Worm (Caenorhabditis elegans) whole organism, mixed stage, embryonic: ENCODE results near the gene pmp-4.
A peak's percentile ranks its signal among the peaks of the same experiment; 100 is the strongest.

ENCODE experiments used
- M03D4.4 ChIP-seq: sonication (generic microtip); optimal IDR thresholded peaks from 2 replicates; lab custom pipeline; 2017; ENCODE audit warnings: mild to moderate bottlenecking, missing genetic modification characterization, missing compliant biosample characterization
- bed-3 ChIP-seq: fragments of 200-800 bp; sonication (Bioruptor generic); optimal IDR thresholded peaks from 3 replicates; lab custom pipeline; 2018; ENCODE audit warnings: mild to moderate bottlenecking, missing genetic modification characterization, moderate library complexity, missing compliant biosample characterization
- blmp-1 ChIP-seq: fragments of 150-350 bp; optimal IDR thresholded peaks from 2 replicates; lab custom pipeline; 2014; ENCODE audit warnings: missing biosample characterization, missing genetic modification characterization
- ceh-39 ChIP-seq: fragments of 150-350 bp; optimal IDR thresholded peaks from 2 replicates; lab custom pipeline; 2014; ENCODE audit warnings: missing biosample characterization, missing genetic modification characterization
- ceh-43 ChIP-seq: fragments of 200-800 bp; sonication (Bioruptor generic); optimal IDR thresholded peaks from 2 replicates; lab custom pipeline; 2018; ENCODE audit warnings: mild to moderate bottlenecking, missing genetic modification characterization, moderate library complexity, missing compliant biosample characterization
- ceh-83 ChIP-seq: fragments of 200-800 bp; sonication (Bioruptor generic); optimal IDR thresholded peaks from 2 replicates; lab custom pipeline; 2018; ENCODE audit warnings: mild to moderate bottlenecking, missing genetic modification characterization, missing compliant biosample characterization
- ces-1 ChIP-seq: fragments of 150-350 bp; optimal IDR thresholded peaks from 2 replicates; lab custom pipeline; 2014; ENCODE audit warnings: missing biosample characterization, missing genetic modification reagents, missing genetic modification characterization
- drap-1 ChIP-seq: fragments of 200-800 bp; sonication (Bioruptor generic); optimal IDR thresholded peaks from 3 replicates; lab custom pipeline; 2018; ENCODE audit warnings: mild to moderate bottlenecking, missing genetic modification characterization, missing compliant biosample characterization
- elt-1 ChIP-seq: sonication (generic microtip); optimal IDR thresholded peaks from 2 replicates; lab custom pipeline; 2017; ENCODE audit warnings: missing genetic modification characterization, mild to moderate bottlenecking, missing compliant biosample characterization, antibody characterized with exemption, moderate library complexity, borderline replicate concordance; ENCODE audit not compliant: insufficient read depth
- elt-3 ChIP-seq: fragments of 150-350 bp; optimal IDR thresholded peaks from 2 replicates; lab custom pipeline; 2014; ENCODE audit warnings: missing biosample characterization, missing genetic modification characterization
- flh-1 ChIP-seq: fragments of 200-800 bp; sonication (Bioruptor generic); optimal IDR thresholded peaks from 2 replicates; lab custom pipeline; 2018; ENCODE audit warnings: mild to moderate bottlenecking, missing genetic modification characterization, moderate library complexity, missing compliant biosample characterization
- ham-2 ChIP-seq: fragments of 200-800 bp; sonication (Bioruptor generic); optimal IDR thresholded peaks from 2 replicates; lab custom pipeline; 2018; ENCODE audit warnings: mild to moderate bottlenecking, missing genetic modification characterization, missing compliant biosample characterization
- hlh-1 ChIP-seq: fragments of 150-350 bp; optimal IDR thresholded peaks from 2 replicates; lab custom pipeline; 2014; ENCODE audit warnings: missing biosample characterization, missing genetic modification reagents, missing genetic modification characterization
- lin-32 ChIP-seq: fragments of 200-800 bp; sonication (Bioruptor generic); optimal IDR thresholded peaks from 2 replicates; lab custom pipeline; 2018; ENCODE audit warnings: mild to moderate bottlenecking, missing genetic modification characterization, missing compliant biosample characterization
- mab-5 ChIP-seq: fragments of 150-350 bp; optimal IDR thresholded peaks from 2 replicates; lab custom pipeline; 2014; ENCODE audit warnings: missing biosample characterization, missing genetic modification characterization
- mep-1 ChIP-seq: fragments of 150-350 bp; optimal IDR thresholded peaks from 2 replicates; lab custom pipeline; 2017; ENCODE audit warnings: missing biosample characterization, missing genetic modification reagents, missing genetic modification characterization, inconsistent platforms
- mls-2 ChIP-seq: sonication (generic microtip); optimal IDR thresholded peaks from 2 replicates; lab custom pipeline; 2016; ENCODE audit warnings: mild to moderate bottlenecking, missing genetic modification characterization, moderate library complexity, missing compliant biosample characterization
- nhr-12 ChIP-seq: fragments of 150-350 bp; optimal IDR thresholded peaks from 2 replicates; lab custom pipeline; 2014; ENCODE audit warnings: missing biosample characterization, missing genetic modification characterization
- nhr-2 ChIP-seq: fragments of 150-350 bp; optimal IDR thresholded peaks from 2 replicates; lab custom pipeline; 2014; ENCODE audit warnings: missing biosample characterization, missing genetic modification characterization
- nhr-237 ChIP-seq: fragments of 150-350 bp; optimal IDR thresholded peaks from 2 replicates; lab custom pipeline; 2014; ENCODE audit warnings: missing biosample characterization, missing genetic modification characterization
- nhr-28 ChIP-seq: fragments of 150-350 bp; optimal IDR thresholded peaks from 2 replicates; lab custom pipeline; 2014; ENCODE audit warnings: missing biosample characterization, missing genetic modification characterization
- nhr-76 ChIP-seq: sonication (generic microtip); optimal IDR thresholded peaks from 2 replicates; lab custom pipeline; 2017; ENCODE audit warnings: missing biosample characterization, missing genetic modification characterization
- sem-2 ChIP-seq: fragments of 200-800 bp; sonication (Bioruptor generic); optimal IDR thresholded peaks from 2 replicates; lab custom pipeline; 2018; ENCODE audit warnings: mild to moderate bottlenecking, missing genetic modification characterization, missing compliant biosample characterization
- snpc-4 ChIP-seq: fragments of 150-350 bp; optimal IDR thresholded peaks from 2 replicates; lab custom pipeline; 2014; ENCODE audit warnings: missing biosample characterization, missing genetic modification characterization
- sptf-1 ChIP-seq: sonication (generic microtip); optimal IDR thresholded peaks from 2 replicates; lab custom pipeline; 2017; ENCODE audit warnings: mild to moderate bottlenecking, missing genetic modification characterization, moderate library complexity, missing compliant biosample characterization
- tbx-8 ChIP-seq: fragments of 200-800 bp; sonication (Bioruptor generic); optimal IDR thresholded peaks from 2 replicates; lab custom pipeline; 2018; ENCODE audit warnings: mild to moderate bottlenecking, missing genetic modification characterization, moderate library complexity, missing compliant biosample characterization
- unc-120 ChIP-seq: sonication (generic microtip); optimal IDR thresholded peaks from 2 replicates; lab custom pipeline; 2017; ENCODE audit warnings: missing genetic modification characterization, missing compliant biosample characterization; ENCODE audit not compliant: poor library complexity, severe bottlenecking
- unc-39 ChIP-seq: fragments of 150-350 bp; optimal IDR thresholded peaks from 2 replicates; lab custom pipeline; 2014; ENCODE audit warnings: missing biosample characterization, missing genetic modification characterization
- unc-62 ChIP-seq: fragments of 150-350 bp; optimal IDR thresholded peaks from 2 replicates; lab custom pipeline; 2014; ENCODE audit warnings: missing biosample characterization, missing genetic modification reagents, missing genetic modification characterization
- zip-8 ChIP-seq: fragments of 150-350 bp; optimal IDR thresholded peaks from 2 replicates; lab custom pipeline; 2014; ENCODE audit warnings: missing biosample characterization, missing genetic modification characterization
- ztf-11 ChIP-seq: fragments of 150-350 bp; optimal IDR thresholded peaks from 2 replicates; lab custom pipeline; 2014; ENCODE audit warnings: missing biosample characterization, missing genetic modification characterization

The pmp-4 gene

ce11 chrIV:17405530-17405929 is at the start of gene pmp-4:
Gene pmp-4, minus strand, starts transcription at chrIV:17405630.
- TF ChIP-seq sptf-1 (tag; lab: Kevin White, UChicago) (no peak), nhr-76 (tag; lab: Kevin White, UChicago) (no peak), nhr-12 (tag; lab: Kevin White, UChicago) (no peak), elt-1 (tag; lab: Kevin White, UChicago) (no peak), ceh-83 (GFP tag; lab: Kevin White, UChicago) (no peak), mab-5 (tag; lab: Kevin White, UChicago) (no peak), unc-39 (no peak), mls-2 (tag; lab: Kevin White, UChicago) (no peak), sem-2 (no peak), snpc-4 (tag; lab: Kevin White, UChicago) (no peak), nhr-237 (tag; lab: Kevin White, UChicago) (no peak), nhr-2 (tag; lab: Kevin White, UChicago) (no peak), tbx-8 (GFP tag; lab: Kevin White, UChicago) (no peak), zip-8 (no peak), blmp-1 (tag; lab: Kevin White, UChicago) (no peak), drap-1 (GFP tag; lab: Kevin White, UChicago) (no peak), hlh-1 (no peak), ztf-11 (tag; lab: Kevin White, UChicago) (no peak)

- TF ChIP-seq nhr-2 (tag; lab: Kevin White, UChicago) (no peak), blmp-1 (tag; lab: Kevin White, UChicago) (no peak), ceh-39 (tag; lab: Kevin White, UChicago) (no peak), sem-2 (no peak)
Measured at ce11 chrIV:17453996-17454395, 48.6 kb upstream of the pmp-4 start.

- TF ChIP-seq blmp-1 (tag; lab: Kevin White, UChicago) (peak; percentile 1), drap-1 (GFP tag; lab: Kevin White, UChicago) (no peak), mep-1 (tag; lab: Kevin White, UChicago) (no peak), elt-1 (tag; lab: Kevin White, UChicago) (no peak), unc-39 (no peak), sem-2 (no peak), sptf-1 (tag; lab: Kevin White, UChicago) (no peak), nhr-237 (tag; lab: Kevin White, UChicago) (no peak), ham-2 (GFP tag; lab: Kevin White, UChicago) (peak; percentile 37), nhr-12 (tag; lab: Kevin White, UChicago) (no peak), flh-1 (GFP tag; lab: Kevin White, UChicago) (no peak), unc-120 (tag; lab: Kevin White, UChicago) (no peak)
Measured at ce11 chrIV:17453200-17453599, 47.8 kb upstream of the pmp-4 start.

ce11 chrIV:17450443-17450842 is 45.0 kb upstream of the pmp-4 start, which contains the start of gene F11E6.8:
Gene F11E6.8, minus strand, starts transcription at chrIV:17450543.
- no peak for TF ChIP-seq zip-8
- TF ChIP-seq unc-120 (tag; lab: Kevin White, UChicago) = no peak
- no peak for TF ChIP-seq lin-32 (GFP tag; lab: Kevin White, UChicago)
- TF ChIP-seq unc-62 (GFP tag; lab: Kevin White, UChicago) = no peak
- no peak for TF ChIP-seq nhr-237 (tag; lab: Kevin White, UChicago)
- no peak for TF ChIP-seq ceh-39 (tag; lab: Kevin White, UChicago)
- no peak for TF ChIP-seq ces-1 (GFP tag; lab: Kevin White, UChicago)
- TF ChIP-seq mep-1 (tag; lab: Kevin White, UChicago) = no peak

- TF ChIP-seq bed-3 (GFP tag; lab: Kevin White, UChicago) (no peak), ceh-43 (no peak), ztf-11 (tag; lab: Kevin White, UChicago) (no peak), tbx-8 (GFP tag; lab: Kevin White, UChicago) (no peak), zip-8 (no peak), unc-120 (tag; lab: Kevin White, UChicago) (no peak), unc-62 (GFP tag; lab: Kevin White, UChicago) (no peak), elt-1 (tag; lab: Kevin White, UChicago) (no peak), sptf-1 (tag; lab: Kevin White, UChicago) (no peak), elt-3 (tag; lab: Kevin White, UChicago) (no peak), snpc-4 (tag; lab: Kevin White, UChicago) (no peak), nhr-28 (no peak), nhr-12 (tag; lab: Kevin White, UChicago) (no peak), mab-5 (tag; lab: Kevin White, UChicago) (no peak), nhr-76 (tag; lab: Kevin White, UChicago) (no peak), ceh-83 (GFP tag; lab: Kevin White, UChicago) (no peak), M03D4.4 (no peak)
Measured at ce11 chrIV:17448319-17448718, 42.9 kb upstream of the pmp-4 start.
